Fruit fly (Drosophila melanogaster) whole organism, wandering third instar larva: ENCODE results near the gene CG4328.

Experiments
- Abd-B ChIP-seq: fragments of >200 bp; optimal IDR thresholded peaks from 2 replicates; lab custom pipeline; 2017; ENCODE audit warnings: missing biosample characterization, missing genetic modification characterization
- CG32264 ChIP-seq: fragments of 200-800 bp; sonication (Bioruptor generic); optimal IDR thresholded peaks from 2 replicates; lab custom pipeline; 2016; ENCODE audit warnings: missing biosample characterization, missing genetic modification characterization
- CG9705 ChIP-seq: fragments of 200-800 bp; sonication (Bioruptor generic); optimal IDR thresholded peaks from 2 replicates; lab custom pipeline; 2018; ENCODE audit warnings: missing biosample characterization, mild to moderate bottlenecking, missing genetic modification characterization
- CrebA ChIP-seq: fragments of 200-800 bp; sonication (Bioruptor generic); optimal IDR thresholded peaks from 2 replicates; lab custom pipeline; 2016; ENCODE audit warnings: missing biosample characterization, mild to moderate bottlenecking, missing genetic modification characterization, borderline replicate concordance
- Dfd ChIP-seq: fragments of >200 bp; optimal IDR thresholded peaks from 2 replicates; lab custom pipeline; 2017; ENCODE audit warnings: missing biosample characterization, missing genetic modification characterization
- Dif ChIP-seq: fragments of 200-275, 200-300 bp; sonication (Bioruptor generic); optimal IDR thresholded peaks from 2 replicates; lab custom pipeline; 2018; ENCODE audit warnings: missing biosample characterization, missing genetic modification characterization; ENCODE audit not compliant: partially characterized antibody
- GATAd ChIP-seq: sonication (Bioruptor generic); optimal IDR thresholded peaks from 2 replicates; lab custom pipeline; 2016; ENCODE audit warnings: missing biosample characterization, missing genetic modification characterization
- HLH106 ChIP-seq: fragments of 200-800 bp; optimal IDR thresholded peaks from 3 replicates; lab custom pipeline; 2019; ENCODE audit warnings: missing biosample characterization, mild to moderate bottlenecking, missing genetic modification characterization, moderate library complexity
- Hnf4 ChIP-seq: fragments of 200-800 bp; sonication (Bioruptor generic); optimal IDR thresholded peaks from 2 replicates; lab custom pipeline; 2016; ENCODE audit warnings: missing biosample characterization, mild to moderate bottlenecking, missing genetic modification characterization
- Hr78 ChIP-seq: fragments of >200 bp; optimal IDR thresholded peaks from 2 replicates; lab custom pipeline; 2017; ENCODE audit warnings: missing biosample characterization, missing genetic modification characterization
- Hr83 ChIP-seq: fragments of 200-300 bp; sonication (Bioruptor generic); optimal IDR thresholded peaks from 2 replicates; lab custom pipeline; 2016; ENCODE audit warnings: missing biosample characterization, mild to moderate bottlenecking, missing genetic modification characterization, moderate library complexity; ENCODE audit not compliant: poor library complexity, severe bottlenecking
- Jra ChIP-seq: sonication (Bioruptor generic); optimal IDR thresholded peaks from 2 replicates; lab custom pipeline; 2016; ENCODE audit warnings: missing biosample characterization, missing genetic modification characterization
- Mio ChIP-seq: sonication (Bioruptor generic); optimal IDR thresholded peaks from 2 replicates; lab custom pipeline; 2016; ENCODE audit warnings: missing biosample characterization, missing genetic modification characterization
- Myc ChIP-seq: fragments of >200 bp; optimal IDR thresholded peaks from 2 replicates; lab custom pipeline; 2017
- N ChIP-seq: fragments of >200 bp; optimal IDR thresholded peaks from 2 replicates; lab custom pipeline; 2018; ENCODE audit warnings: missing biosample characterization, missing external identifiers, missing genetic modification characterization
- OdsH ChIP-seq: fragments of 200-800 bp; sonication (Bioruptor generic); optimal IDR thresholded peaks from 2 replicates; lab custom pipeline; 2016; ENCODE audit warnings: missing biosample characterization, mild to moderate bottlenecking, missing genetic modification characterization
- Rel ChIP-seq, 2 experiments: fragments of 200-800 bp; sonication (Bioruptor generic) in 1 of 2; optimal IDR thresholded peaks; 2 replicates in 1 of 2; 3 replicates in 1 of 2; lab custom pipeline; 2016 to 2019; ENCODE audit warnings: mild to moderate bottlenecking in 2 of 2, missing biosample characterization in 2 of 2, missing genetic modification characterization in 2 of 2, moderate library complexity in 1 of 2
- Sp1 ChIP-seq: fragments of 200-800 bp; sonication (Bioruptor generic); optimal IDR thresholded peaks from 3 replicates; lab custom pipeline; 2019; ENCODE audit warnings: missing biosample characterization, mild to moderate bottlenecking, missing genetic modification characterization, moderate library complexity
- Vsx2 ChIP-seq: fragments of 200-300, 225-300 bp; sonication (Bioruptor generic); optimal IDR thresholded peaks from 2 replicates; lab custom pipeline; 2018; ENCODE audit warnings: missing biosample characterization, missing genetic modification characterization; ENCODE audit not compliant: partially characterized antibody
- br ChIP-seq: fragments of 200-800 bp; sonication (Bioruptor generic); optimal IDR thresholded peaks from 2 replicates; lab custom pipeline; 2016; ENCODE audit warnings: missing biosample characterization, missing genetic modification characterization
- brk ChIP-seq: fragments of 200-800 bp; sonication (Bioruptor generic); optimal IDR thresholded peaks from 2 replicates; lab custom pipeline; 2016; ENCODE audit warnings: missing biosample characterization, mild to moderate bottlenecking, missing genetic modification characterization
- dl ChIP-seq, 2 experiments: fragments of 175-275, 200-275 bp in 1 of 2; fragments of 200-275 bp in 1 of 2; sonication (Bioruptor generic); optimal IDR thresholded peaks; lab custom pipeline; 2018; ENCODE audit warnings: mild to moderate bottlenecking in 2 of 2, missing biosample characterization in 2 of 2, missing genetic modification characterization in 2 of 2, moderate library complexity in 2 of 2; ENCODE audit not compliant: partially characterized antibody in 2 of 2, insufficient read depth in 1 of 2
- dmrt93B ChIP-seq: fragments of 200-800 bp; sonication (Bioruptor generic); optimal IDR thresholded peaks from 2 replicates; lab custom pipeline; 2018; ENCODE audit warnings: missing biosample characterization, mild to moderate bottlenecking, missing genetic modification characterization
- dsf ChIP-seq: sonication (Bioruptor generic); optimal IDR thresholded peaks from 2 replicates; lab custom pipeline; 2016; ENCODE audit warnings: missing biosample characterization, missing genetic modification characterization, borderline replicate concordance
- ey ChIP-seq: fragments of 200-800 bp; sonication (Bioruptor generic); optimal IDR thresholded peaks from 2 replicates; lab custom pipeline; 2016; ENCODE audit warnings: missing biosample characterization, missing genetic modification characterization
- foxo ChIP-seq, 2 experiments: fragments of 200-800 bp; sonication (Bioruptor generic); optimal IDR thresholded peaks; 2 replicates in 1 of 2; 3 replicates in 1 of 2; lab custom pipeline; 2016 to 2017; ENCODE audit warnings: missing biosample characterization in 2 of 2, missing genetic modification characterization in 2 of 2
- fru ChIP-seq: fragments of 200-800 bp; sonication (Bioruptor generic); optimal IDR thresholded peaks from 3 replicates; lab custom pipeline; 2016; ENCODE audit warnings: missing biosample characterization, mild to moderate bottlenecking, missing genetic modification characterization
- h ChIP-seq: fragments of 200-800 bp; sonication (Bioruptor generic); optimal IDR thresholded peaks from 3 replicates; lab custom pipeline; 2016; ENCODE audit warnings: missing biosample characterization, mild to moderate bottlenecking, missing genetic modification characterization
- jim ChIP-seq: fragments of 175-275, 200-325 bp; sonication (Bioruptor generic); optimal IDR thresholded peaks from 2 replicates; lab custom pipeline; 2016; ENCODE audit warnings: missing biosample characterization, mild to moderate bottlenecking, missing genetic modification characterization
- lola ChIP-seq: fragments of >200 bp; optimal IDR thresholded peaks from 2 replicates; lab custom pipeline; 2017; ENCODE audit warnings: missing biosample characterization, missing genetic modification characterization
- pan ChIP-seq: fragments of >200 bp; optimal IDR thresholded peaks from 2 replicates; lab custom pipeline; 2017
- psq ChIP-seq: fragments of 200-800 bp; sonication (Bioruptor generic); optimal IDR thresholded peaks from 3 replicates; lab custom pipeline; 2017; ENCODE audit warnings: missing biosample characterization, mild to moderate bottlenecking, missing genetic modification characterization, moderate library complexity
- rgr ChIP-seq: fragments of 200-800 bp; sonication (Bioruptor generic); optimal IDR thresholded peaks from 3 replicates; lab custom pipeline; 2016; ENCODE audit warnings: missing biosample characterization, mild to moderate bottlenecking, missing genetic modification characterization
- sage ChIP-seq: fragments of 200-800 bp; sonication (Bioruptor generic); optimal IDR thresholded peaks from 2 replicates; lab custom pipeline; 2016; ENCODE audit warnings: missing biosample characterization, mild to moderate bottlenecking, missing genetic modification characterization
- sv ChIP-seq: fragments of 200-800 bp; sonication (Bioruptor generic); optimal IDR thresholded peaks from 3 replicates; lab custom pipeline; 2016; ENCODE audit warnings: missing biosample characterization, missing genetic modification characterization
- tai ChIP-seq: sonication (Bioruptor generic); optimal IDR thresholded peaks from 2 replicates; lab custom pipeline; 2016; ENCODE audit warnings: missing biosample characterization, missing genetic modification characterization
- usp ChIP-seq: fragments of >200 bp; optimal IDR thresholded peaks from 2 replicates; lab custom pipeline; 2017; ENCODE audit warnings: missing biosample characterization, missing genetic modification characterization
- woc ChIP-seq: sonication (Bioruptor generic); optimal IDR thresholded peaks from 2 replicates; lab custom pipeline; 2016; ENCODE audit warnings: missing biosample characterization, mild to moderate bottlenecking, missing genetic modification characterization

Gene CG4328

dm6 chr3L:12267332-12267914 is 28.5 kb downstream of the CG4328 start, which contains the start of gene CG32100:
Gene CG32100 (plus strand): TSS chr3L:12267528.
- no peak for TF ChIP-seq Hr78 (GFP tag; lab: Kevin White, UChicago)
- peak; percentile 26 for TF ChIP-seq Hr83 (GFP tag; lab: Kevin White, UChicago)
- no peak for TF ChIP-seq h (GFP tag; lab: Kevin White, UChicago)

dm6 chr3L:12266343-12267287 is 29.3 kb downstream of the CG4328 start, which contains the start of gene app:
Gene app (minus strand): TSS chr3L:12266841.
- TF ChIP-seq CG9705 (GFP tag; lab: Kevin White, UChicago) (peak; percentile 91), Dfd (no peak), sv (GFP tag; lab: Kevin White, UChicago) (peak; percentile 58), Mio (peak; percentile 51), Abd-B (GFP tag; lab: Kevin White, UChicago) (no peak), br (GFP tag; lab: Kevin White, UChicago) (peak; percentile 90), brk (GFP tag; lab: Kevin White, UChicago) (no peak), usp (GFP tag; lab: Kevin White, UChicago) (no peak), h (GFP tag; lab: Kevin White, UChicago) (peak; percentile 86), dsf (GFP tag; lab: Kevin White, UChicago) (no peak), OdsH (GFP tag; lab: Kevin White, UChicago) (peak; percentile 75), dl (GFP tag; optimal IDR thresholded peaks at IDR 0.05; lab: Kevin White, UChicago; ENCODE audit: insufficient read depth in 1 of 2, partially characterized antibody in 2 of 2) (no peak), woc (GFP tag; lab: Kevin White, UChicago) (peak; percentile 58), tai (GFP tag; lab: Kevin White, UChicago) (no peak), pan (lab: Kevin White, UChicago) (no peak), CG32264 (GFP tag; lab: Kevin White, UChicago) (peak; percentile 65), foxo (GFP tag; optimal IDR thresholded peaks at IDR 0.05; lab: Kevin White, UChicago) (peak; percentile 31 to 90), N (no peak), GATAd (GFP tag; lab: Kevin White, UChicago) (no peak), lola (GFP tag; lab: Kevin White, UChicago) (no peak), Dif (GFP tag; lab: Kevin White, UChicago) (peak; percentile 58), Rel (GFP tag; optimal IDR thresholded peaks at IDR 0.05; lab: Kevin White, UChicago) (peak; percentile 40), Rel (tag; optimal IDR thresholded peaks at IDR 0.05; lab: Kevin White, UChicago) (peak; percentile 63), jim (no peak), CrebA (GFP tag; lab: Kevin White, UChicago) (no peak), Hr83 (GFP tag; lab: Kevin White, UChicago) (peak; percentile 69), rgr (GFP tag; lab: Kevin White, UChicago) (peak; percentile 93), sage (GFP tag; lab: Kevin White, UChicago) (peak; percentile 81), Hr78 (GFP tag; lab: Kevin White, UChicago) (no peak), Myc (no peak), Jra (GFP tag; lab: Kevin White, UChicago) (no peak), Hnf4 (peak; percentile 65), psq (GFP tag; lab: Kevin White, UChicago) (peak; percentile 68), Sp1 (GFP tag; lab: Kevin White, UChicago) (peak; percentile 91), ey (peak; percentile 86), fru (GFP tag; lab: Kevin White, UChicago) (peak; percentile 82), Vsx2 (GFP tag; lab: Kevin White, UChicago) (no peak), HLH106 (tag; lab: Kevin White, UChicago) (peak; percentile 94), dmrt93B (GFP tag; lab: Kevin White, UChicago) (peak; percentile 93)
